Worm (Caenorhabditis elegans): Measurements from ENCODE around the gene C04B4.4.

ce11 chrX:12299834-12300233, 9.2 kb downstream of the C04B4.4 start, which contains the start of gene W06D11.5:
- TF ChIP-seq pha-4 (tag; optimal IDR thresholded peaks at IDR 0.05) (no peak), ceh-79 (tag; optimal IDR thresholded peaks at IDR 0.05) (no peak), aptf-2 (GFP tag; conservative IDR thresholded peaks at IDR 0.05) (no peak), nhr-27 (tag; optimal IDR thresholded peaks at IDR 0.05) (no peak), cebp-2 (GFP tag; IDR thresholded peaks at IDR 0.05) (no peak), ztf-22 (GFP tag; optimal IDR thresholded peaks at IDR 0.05) (no peak), die-1 (tag; optimal IDR thresholded peaks at IDR 0.05) (no peak)
